Worm (Caenorhabditis elegans) whole organism, L3 larva: ENCODE measurements around the gene cld-9.

Experiments used
- R02D3.7 ChIP-seq: fragments of 150-350 bp; optimal IDR thresholded peaks from 2 replicates; lab custom pipeline; 2014; ENCODE audit warnings: missing biosample characterization, missing genetic modification characterization
- ZK546.5 ChIP-seq: sonication (generic microtip); optimal IDR thresholded peaks from 2 replicates; lab custom pipeline; 2017; ENCODE audit warnings: missing biosample characterization, missing genetic modification characterization
- aly-2 ChIP-seq: fragments of 150-350 bp; optimal IDR thresholded peaks from 2 replicates; lab custom pipeline; 2014; ENCODE audit warnings: missing biosample characterization, missing genetic modification characterization
- ama-1 ChIP-seq: fragments of 150-350 bp; optimal IDR thresholded peaks from 2 replicates; lab custom pipeline; 2018
- ceh-28 ChIP-seq: fragments of 150-350 bp; optimal IDR thresholded peaks from 2 replicates; lab custom pipeline; 2014; ENCODE audit warnings: missing biosample characterization, missing genetic modification reagents, missing genetic modification characterization
- ceh-82 ChIP-seq: fragments of 150-350 bp; optimal IDR thresholded peaks from 2 replicates; lab custom pipeline; 2014; ENCODE audit warnings: missing biosample characterization, missing genetic modification characterization
- ceh-9 ChIP-seq: sonication (generic microtip); optimal IDR thresholded peaks from 2 replicates; lab custom pipeline; 2018; ENCODE audit warnings: missing biosample characterization, missing genetic modification characterization
- daf-12 ChIP-seq: fragments of 150-350 bp; optimal IDR thresholded peaks from 2 replicates; lab custom pipeline; 2014; ENCODE audit warnings: missing biosample characterization, missing genetic modification reagents, missing genetic modification characterization
- egl-27 ChIP-seq: sonication (generic microtip); optimal IDR thresholded peaks from 4 replicates; lab custom pipeline; 2017; ENCODE audit warnings: missing biosample characterization, missing genetic modification reagents, missing genetic modification characterization
- egl-5 ChIP-seq: fragments of 150-350 bp; optimal IDR thresholded peaks from 2 replicates; lab custom pipeline; 2017; ENCODE audit warnings: missing biosample characterization, missing genetic modification reagents, missing genetic modification characterization, inconsistent platforms
- elt-1 ChIP-seq: fragments of 150-350 bp; optimal IDR thresholded peaks from 2 replicates; lab custom pipeline; 2014; ENCODE audit warnings: missing biosample characterization, missing genetic modification characterization
- elt-2 ChIP-seq: sonication (generic microtip); optimal IDR thresholded peaks from 2 replicates; lab custom pipeline; 2016; ENCODE audit warnings: missing genetic modification reagents, mild to moderate bottlenecking, missing genetic modification characterization, missing compliant biosample characterization
- elt-3 ChIP-seq, 3 experiments: fragments of 150-350 bp in 1 of 3; sonication (generic microtip) in 2 of 3; optimal IDR thresholded peaks; 2 replicates in 2 of 3; 4 replicates in 1 of 3; lab custom pipeline; 2014 to 2017; ENCODE audit warnings: missing biosample characterization in 3 of 3, missing genetic modification characterization in 3 of 3
- eor-1 ChIP-seq, 2 experiments: fragments of 150-350 bp; optimal IDR thresholded peaks; 2 replicates each; lab custom pipeline; 2014 to 2018; ENCODE audit warnings: missing biosample characterization in 2 of 2, missing genetic modification characterization in 2 of 2
- fkh-10 ChIP-seq: sonication (generic microtip); optimal IDR thresholded peaks from 2 replicates; lab custom pipeline; 2017; ENCODE audit warnings: missing biosample characterization, missing genetic modification reagents, missing genetic modification characterization
- fkh-2 ChIP-seq: fragments of 150-350 bp; optimal IDR thresholded peaks from 2 replicates; lab custom pipeline; 2014; ENCODE audit warnings: missing biosample characterization, missing genetic modification reagents, missing genetic modification characterization
- fos-1 ChIP-seq: fragments of 150-350 bp; optimal IDR thresholded peaks from 2 replicates; lab custom pipeline; 2014; ENCODE audit warnings: missing biosample characterization, missing genetic modification characterization
- hmg-11 ChIP-seq: sonication (generic microtip); optimal IDR thresholded peaks from 2 replicates; lab custom pipeline; 2016; ENCODE audit warnings: missing genetic modification characterization, missing compliant biosample characterization
- jun-1 ChIP-seq: fragments of 150-350 bp; optimal IDR thresholded peaks from 2 replicates; lab custom pipeline; 2014; ENCODE audit warnings: missing biosample characterization, missing genetic modification reagents, missing genetic modification characterization
- lin-15B ChIP-seq: fragments of 150-350 bp; optimal IDR thresholded peaks from 2 replicates; lab custom pipeline; 2014; ENCODE audit warnings: missing biosample characterization, missing genetic modification characterization
- lin-39 ChIP-seq: fragments of 150-350 bp; optimal IDR thresholded peaks from 2 replicates; lab custom pipeline; 2018; ENCODE audit warnings: missing biosample characterization, missing genetic modification reagents, missing genetic modification characterization
- lsy-12 ChIP-seq: sonication (generic microtip); optimal IDR thresholded peaks from 2 replicates; lab custom pipeline; 2016; ENCODE audit warnings: mild to moderate bottlenecking, missing genetic modification characterization, missing compliant biosample characterization
- mdl-1 ChIP-seq: fragments of 150-350 bp; optimal IDR thresholded peaks from 2 replicates; lab custom pipeline; 2014; ENCODE audit warnings: missing biosample characterization, missing genetic modification characterization
- mml-1 ChIP-seq: fragments of 150-350 bp; sonication (generic microtip); optimal IDR thresholded peaks from 3 replicates; lab custom pipeline; 2014; ENCODE audit warnings: missing biosample characterization, missing genetic modification characterization
- nfya-1 ChIP-seq: sonication (generic microtip); optimal IDR thresholded peaks from 2 replicates; lab custom pipeline; 2017; ENCODE audit warnings: missing genetic modification characterization, mild to moderate bottlenecking, missing compliant biosample characterization, antibody characterized with exemption, moderate library complexity; ENCODE audit not compliant: insufficient read depth
- nhr-12 ChIP-seq: fragments of 150-350 bp; optimal IDR thresholded peaks from 2 replicates; lab custom pipeline; 2014; ENCODE audit warnings: missing biosample characterization, missing genetic modification characterization
- nhr-23 ChIP-seq: fragments of 150-350 bp; optimal IDR thresholded peaks from 2 replicates; lab custom pipeline; 2014; ENCODE audit warnings: missing biosample characterization, missing genetic modification reagents, missing genetic modification characterization
- nhr-237 ChIP-seq: fragments of 150-350 bp; optimal IDR thresholded peaks from 2 replicates; lab custom pipeline; 2014; ENCODE audit warnings: missing biosample characterization, missing genetic modification characterization
- nhr-25 ChIP-seq: sonication (generic microtip); optimal IDR thresholded peaks from 2 replicates; lab custom pipeline; 2017; ENCODE audit warnings: missing biosample characterization, missing genetic modification characterization
- nhr-43 ChIP-seq: sonication (generic microtip); optimal IDR thresholded peaks from 2 replicates; lab custom pipeline; 2016; ENCODE audit warnings: mild to moderate bottlenecking, missing genetic modification characterization, missing compliant biosample characterization; ENCODE audit not compliant: poor library complexity, severe bottlenecking
- nhr-67 ChIP-seq: fragments of 150-350 bp; optimal IDR thresholded peaks from 2 replicates; lab custom pipeline; 2014; ENCODE audit warnings: missing biosample characterization, missing genetic modification characterization
- nhr-76 ChIP-seq: fragments of 150-350 bp; sonication (generic microtip); optimal IDR thresholded peaks from 5 replicates; lab custom pipeline; 2014; ENCODE audit warnings: missing biosample characterization, missing genetic modification characterization
- nhr-77 ChIP-seq: fragments of 150-350 bp; optimal IDR thresholded peaks from 2 replicates; lab custom pipeline; 2014; ENCODE audit warnings: missing biosample characterization, missing genetic modification characterization
- pha-4 ChIP-seq: fragments of 150-350 bp; optimal IDR thresholded peaks from 2 replicates; lab custom pipeline; 2014; ENCODE audit warnings: missing biosample characterization, missing genetic modification reagents, missing genetic modification characterization
- pqm-1 ChIP-seq: fragments of 150-350 bp; optimal IDR thresholded peaks from 2 replicates; lab custom pipeline; 2017; ENCODE audit warnings: missing biosample characterization, missing genetic modification characterization, inconsistent platforms
- sea-2 ChIP-seq: fragments of 150-350 bp; sonication (generic microtip); optimal IDR thresholded peaks from 4 replicates; lab custom pipeline; 2014; ENCODE audit warnings: missing biosample characterization, missing genetic modification reagents, missing genetic modification characterization
- skn-1 ChIP-seq: fragments of 150-350 bp; optimal IDR thresholded peaks from 2 replicates; lab custom pipeline; 2014; ENCODE audit warnings: missing biosample characterization, missing genetic modification characterization
- tbx-2 ChIP-seq: sonication (generic microtip); optimal IDR thresholded peaks from 2 replicates; lab custom pipeline; 2016; ENCODE audit warnings: mild to moderate bottlenecking, missing genetic modification characterization, missing compliant biosample characterization
- unc-39 ChIP-seq: sonication (generic microtip); optimal IDR thresholded peaks from 4 replicates; lab custom pipeline; 2017; ENCODE audit warnings: missing biosample characterization, missing genetic modification characterization
- unc-62 ChIP-seq: fragments of 150-350 bp; sonication (generic microtip); optimal IDR thresholded peaks from 4 replicates; lab custom pipeline; 2014; ENCODE audit warnings: missing biosample characterization, missing genetic modification reagents, missing genetic modification characterization
- zag-1 ChIP-seq: fragments of 150-350 bp; optimal IDR thresholded peaks from 2 replicates; lab custom pipeline; 2014; ENCODE audit warnings: missing biosample characterization, missing genetic modification characterization
- ztf-11 ChIP-seq: fragments of 150-350 bp; optimal IDR thresholded peaks from 2 replicates; lab custom pipeline; 2014; ENCODE audit warnings: missing biosample characterization, missing genetic modification characterization
- ztf-4 ChIP-seq: fragments of 150-350 bp; optimal IDR thresholded peaks from 2 replicates; lab custom pipeline; 2014; ENCODE audit warnings: missing biosample characterization, missing genetic modification characterization

Gene cld-9

ce11 chrV:13785767-13786166, 34.1 kb upstream of the cld-9 start:
- TF ChIP-seq aly-2 (tag; lab: Kevin White, UChicago) (no peak), pqm-1 (tag; lab: Kevin White, UChicago) (no peak), nhr-25 (tag; lab: Kevin White, UChicago) (no peak), eor-1 (tag; optimal IDR thresholded peaks at IDR 0.05; lab: Kevin White, UChicago) (no peak), nhr-23 (tag; lab: Kevin White, UChicago) (no peak), lin-39 (tag; lab: Kevin White, UChicago) (no peak), ceh-28 (no peak), nhr-237 (tag; lab: Kevin White, UChicago) (no peak), elt-1 (tag; lab: Kevin White, UChicago) (no peak), nhr-67 (tag; lab: Kevin White, UChicago) (no peak), sea-2 (GFP tag; lab: Kevin White, UChicago) (no peak)

- no peak for TF ChIP-seq egl-5 (tag; lab: Kevin White, UChicago)
- peak; percentile 7 for TF ChIP-seq nfya-1 (tag; lab: Kevin White, UChicago)
- TF ChIP-seq aly-2 (tag; lab: Kevin White, UChicago): no peak
- TF ChIP-seq elt-2 (tag; lab: Kevin White, UChicago): peak; percentile 49
- TF ChIP-seq pha-4 (tag; lab: Kevin White, UChicago): peak; percentile 37
- no peak for TF ChIP-seq tbx-2 (tag; lab: Kevin White, UChicago)
- peak; percentile 64 for TF ChIP-seq pqm-1 (tag; lab: Kevin White, UChicago)
- peak; percentile 28 for TF ChIP-seq ceh-28
- TF ChIP-seq, all 47 proteins: peak for 5
These were observed 30.5 kb upstream of the cld-9 start, which contains the start of gene decr-1.1 for ce11 chrV:13782190-13782589. Gene decr-1.1, plus strand, starts transcription at chrV:13782399.

ce11 chrV:13780902-13781301, 29.2 kb upstream of the cld-9 start:
- TF ChIP-seq lsy-12 (no peak), mml-1 (tag; lab: Kevin White, UChicago) (no peak), pqm-1 (tag; lab: Kevin White, UChicago) (no peak), egl-27 (tag; lab: Kevin White, UChicago) (no peak), egl-5 (tag; lab: Kevin White, UChicago) (no peak), R02D3.7 (tag; lab: Kevin White, UChicago) (no peak), elt-2 (tag; lab: Kevin White, UChicago) (no peak), fos-1 (tag; lab: Kevin White, UChicago) (no peak), ZK546.5 (tag; lab: Kevin White, UChicago) (no peak), hmg-11 (no peak), ztf-4 (tag; lab: Kevin White, UChicago) (no peak), mdl-1 (tag; lab: Kevin White, UChicago) (no peak), unc-62 (GFP tag; lab: Kevin White, UChicago) (no peak), lin-15B (no peak), nhr-23 (tag; lab: Kevin White, UChicago) (no peak), ceh-9 (tag; lab: Kevin White, UChicago) (no peak), nhr-43 (tag; lab: Kevin White, UChicago) (no peak)
- TF ChIP-seq, all 47 proteins: peak for 0

ce11 chrV:13777857-13778256, 26.2 kb upstream of the cld-9 start, which contains the start of gene F53C11.9:
Gene F53C11.9, plus strand, starts transcription at chrV:13778015.
- TF ChIP-seq hmg-11 (no peak), ceh-82 (tag; lab: Kevin White, UChicago) (no peak), daf-12 (tag; lab: Kevin White, UChicago) (no peak), ama-1 (lab: Kevin White, UChicago) (no peak), elt-3 (tag; optimal IDR thresholded peaks at IDR 0.05; lab: Kevin White, UChicago) (no peak), nfya-1 (tag; lab: Kevin White, UChicago) (peak; percentile 10), fos-1 (tag; lab: Kevin White, UChicago) (no peak), aly-2 (tag; lab: Kevin White, UChicago) (no peak), skn-1 (no peak), pha-4 (tag; lab: Kevin White, UChicago) (peak; percentile 52), elt-2 (tag; lab: Kevin White, UChicago) (no peak), lin-39 (tag; lab: Kevin White, UChicago) (peak; percentile 72), nhr-23 (tag; lab: Kevin White, UChicago) (no peak), nhr-25 (tag; lab: Kevin White, UChicago) (no peak), unc-62 (GFP tag; lab: Kevin White, UChicago) (peak; percentile 32), nhr-77 (tag; lab: Kevin White, UChicago) (no peak), elt-1 (tag; lab: Kevin White, UChicago) (no peak), R02D3.7 (tag; lab: Kevin White, UChicago) (no peak), unc-39 (tag; lab: Kevin White, UChicago) (no peak), fkh-10 (GFP tag; lab: Kevin White, UChicago) (no peak), eor-1 (tag; optimal IDR thresholded peaks at IDR 0.05; lab: Kevin White, UChicago) (no peak), nhr-12 (tag; lab: Kevin White, UChicago) (no peak), nhr-237 (tag; lab: Kevin White, UChicago) (no peak), egl-27 (tag; lab: Kevin White, UChicago) (no peak), ceh-9 (tag; lab: Kevin White, UChicago) (no peak), ceh-28 (no peak), nhr-43 (tag; lab: Kevin White, UChicago) (no peak), zag-1 (tag; lab: Kevin White, UChicago) (no peak), nhr-76 (tag; lab: Kevin White, UChicago) (no peak), egl-5 (tag; lab: Kevin White, UChicago) (peak; percentile 96), jun-1 (no peak), pqm-1 (tag; lab: Kevin White, UChicago) (no peak), tbx-2 (tag; lab: Kevin White, UChicago) (no peak), ztf-11 (no peak), fkh-2 (tag; lab: Kevin White, UChicago) (no peak), lin-15B (no peak)
